Fruit fly (Drosophila melanogaster) whole organism, pupa: ENCODE measurements around the gene sad.

Experiments used
- CG10348 ChIP-seq: fragments of 200-800 bp; sonication (Bioruptor generic); IDR thresholded peaks from 2 replicates; pipeline ENCODE4 v1.3.6; 2022; ENCODE audit warnings: missing biosample characterization, missing genetic modification characterization
- CG12605 ChIP-seq: fragments of 200-800 bp; sonication (Bioruptor generic); IDR thresholded peaks from 2 replicates; pipeline ENCODE4 v1.3.6; 2022; ENCODE audit warnings: missing biosample characterization, missing genetic modification characterization
- CG13204 ChIP-seq: fragments of 200-800 bp; sonication (Bioruptor generic); optimal IDR thresholded peaks from 2 replicates; lab custom pipeline; 2018; ENCODE audit warnings: missing biosample characterization, mild to moderate bottlenecking, missing genetic modification characterization, moderate library complexity
- CG14655 ChIP-seq: fragments of 200-800 bp; sonication (Bioruptor generic); optimal IDR thresholded peaks from 3 replicates; lab custom pipeline; 2017; ENCODE audit warnings: mild to moderate bottlenecking, missing biosample characterization, missing genetic modification reagents, missing genetic modification characterization
- CG15710 ChIP-seq: fragments of 200-800 bp; sonication (Bioruptor generic); optimal IDR thresholded peaks from 2 replicates; lab custom pipeline; 2018; ENCODE audit warnings: missing biosample characterization, mild to moderate bottlenecking, missing genetic modification characterization, moderate library complexity
- CG17806 ChIP-seq: fragments of 200-800 bp; sonication (Bioruptor generic); optimal IDR thresholded peaks from 2 replicates; lab custom pipeline; 2018; ENCODE audit warnings: missing biosample characterization, mild to moderate bottlenecking, missing genetic modification characterization, moderate library complexity
- CG32121 ChIP-seq: fragments of 200-800 bp; sonication (Bioruptor generic); IDR thresholded peaks from 2 replicates; pipeline ENCODE4 v1.3.6; 2022; ENCODE audit warnings: missing biosample characterization, missing genetic modification characterization
- CG34367 ChIP-seq: fragments of 200-800 bp; sonication (Bioruptor generic); optimal IDR thresholded peaks from 2 replicates; lab custom pipeline; 2018; ENCODE audit warnings: missing biosample characterization, mild to moderate bottlenecking, missing genetic modification characterization
- CG4496 ChIP-seq: fragments of 200-800 bp; sonication (Bioruptor generic); IDR thresholded peaks from 3 replicates; pipeline ENCODE4 v1.3.6; 2022; ENCODE audit warnings: missing biosample characterization, missing genetic modification characterization
- CG8159 ChIP-seq: fragments of 200-800 bp; sonication (Bioruptor generic); optimal IDR thresholded peaks from 3 replicates; lab custom pipeline; 2018; ENCODE audit warnings: missing biosample characterization, mild to moderate bottlenecking, missing genetic modification characterization, moderate library complexity
- CG8301 ChIP-seq: fragments of 200-800 bp; sonication (Bioruptor generic); optimal IDR thresholded peaks from 2 replicates; lab custom pipeline; 2018; ENCODE audit warnings: missing biosample characterization, mild to moderate bottlenecking, missing genetic modification characterization
- CG9948 ChIP-seq: fragments of 200-800 bp; sonication (Bioruptor generic); optimal IDR thresholded peaks from 2 replicates; lab custom pipeline; 2018; ENCODE audit warnings: missing biosample characterization, mild to moderate bottlenecking, missing genetic modification characterization, moderate library complexity
- D1 ChIP-seq: fragments of 200-800 bp; sonication (Bioruptor generic); optimal IDR thresholded peaks from 2 replicates; lab custom pipeline; 2018; ENCODE audit warnings: missing biosample characterization, mild to moderate bottlenecking, missing genetic modification characterization, moderate library complexity
- EcR ChIP-seq: fragments of 200-800 bp; sonication (Bioruptor generic); optimal IDR thresholded peaks from 3 replicates; lab custom pipeline; 2019; ENCODE audit warnings: missing biosample characterization, missing genetic modification characterization, mild to moderate bottlenecking, moderate library complexity, missing genetic modification reagents
- Ets98B ChIP-seq: fragments of 200-800 bp; sonication (Bioruptor generic); IDR thresholded peaks from 2 replicates; pipeline ENCODE4 v1.3.6; 2022; ENCODE audit warnings: missing biosample characterization, missing genetic modification characterization
- Pif1A ChIP-seq: fragments of 200-800 bp; sonication (Bioruptor generic); optimal IDR thresholded peaks from 3 replicates; lab custom pipeline; 2016; ENCODE audit warnings: missing biosample characterization, missing genetic modification characterization
- Pif1B ChIP-seq: fragments of 200-800 bp; sonication (Bioruptor generic); optimal IDR thresholded peaks from 3 replicates; lab custom pipeline; 2016; ENCODE audit warnings: missing biosample characterization, missing genetic modification characterization
- Snoo ChIP-seq: fragments of 200-800 bp; sonication (Bioruptor generic); optimal IDR thresholded peaks from 3 replicates; lab custom pipeline; 2017; ENCODE audit warnings: missing biosample characterization, mild to moderate bottlenecking, missing genetic modification characterization, inconsistent platforms
- fd96Ca ChIP-seq: fragments of 200-800 bp; sonication (Bioruptor generic); IDR thresholded peaks from 3 replicates; pipeline ENCODE4 v1.3.6; 2022; ENCODE audit warnings: missing biosample characterization, missing genetic modification characterization
- gl ChIP-seq: fragments of 200-800 bp; sonication (Bioruptor generic); optimal IDR thresholded peaks from 2 replicates; lab custom pipeline; 2018; ENCODE audit warnings: missing biosample characterization, mild to moderate bottlenecking, missing genetic modification characterization
- rn ChIP-seq: fragments of 200-800 bp; sonication (Bioruptor generic); IDR thresholded peaks from 2 replicates; pipeline ENCODE4 v1.3.6; 2022; ENCODE audit warnings: missing biosample characterization, missing genetic modification characterization

sad gene

dm6 chr3R:11869675-11870074 lies 7.4 kb upstream of the sad start:
- TF ChIP-seq fd96Ca (GFP tag; lab: Robert Waterston, UW) (0 out of 3 replicates have a peak, but pooled peaks have one; percentile 41), Pif1A (GFP tag; lab: Kevin White, UChicago) (no peak), CG9948 (tag; lab: Kevin White, UChicago) (peak; percentile 42), CG13204 (GFP tag; lab: Kevin White, UChicago) (no peak), CG8159 (tag; lab: Kevin White, UChicago) (peak; percentile 62), CG32121 (GFP tag; lab: Robert Waterston, UW) (peak; percentile 40; the same call in 1 of the 2 replicates), CG17806 (tag; lab: Kevin White, UChicago) (peak; percentile 51), Snoo (peak; percentile 4), EcR (GFP tag; lab: Kevin White, UChicago) (no peak), CG4496 (peak; percentile 34; the same call in 2 of the 3 replicates), CG8301 (tag; lab: Kevin White, UChicago) (peak; percentile 45), D1 (tag; lab: Kevin White, UChicago) (peak; percentile 63), Ets98B (GFP tag; lab: Robert Waterston, UW) (peak; percentile 50), CG34367 (tag; lab: Kevin White, UChicago) (no peak), CG14655 (GFP tag; lab: Kevin White, UChicago) (peak; percentile 75)
- TF ChIP-seq, all 21 proteins: peak for 11

dm6 chr3R:11870135-11870534 lies 6.9 kb upstream of the sad start:
- TF ChIP-seq rn (GFP tag; lab: Robert Waterston, UW): no peak
- TF ChIP-seq CG4496: no peak
- no peak for TF ChIP-seq gl (tag; lab: Kevin White, UChicago)
- TF ChIP-seq CG12605: no peak
- TF ChIP-seq Pif1B (GFP tag; lab: Kevin White, UChicago): no peak
- TF ChIP-seq CG13204 (GFP tag; lab: Kevin White, UChicago): no peak
- TF ChIP-seq fd96Ca (GFP tag; lab: Robert Waterston, UW): no peak
- TF ChIP-seq CG14655 (GFP tag; lab: Kevin White, UChicago): no peak
- TF ChIP-seq D1 (tag; lab: Kevin White, UChicago): no peak
- TF ChIP-seq CG15710 (tag; lab: Kevin White, UChicago): no peak
- TF ChIP-seq CG8159 (tag; lab: Kevin White, UChicago): no peak
- TF ChIP-seq CG10348: no peak
- no peak for TF ChIP-seq CG32121 (GFP tag; lab: Robert Waterston, UW)
- TF ChIP-seq Snoo: no peak
- TF ChIP-seq Pif1A (GFP tag; lab: Kevin White, UChicago): no peak
- no peak for TF ChIP-seq Ets98B (GFP tag; lab: Robert Waterston, UW)
- no peak for TF ChIP-seq CG17806 (tag; lab: Kevin White, UChicago)

dm6 chr3R:11872692-11873091 lies 4.3 kb upstream of the sad start:
- peak; percentile 69 for TF ChIP-seq Snoo
- no peak for TF ChIP-seq CG8301 (tag; lab: Kevin White, UChicago)
- peak; percentile 38 for TF ChIP-seq Pif1A (GFP tag; lab: Kevin White, UChicago)
- no peak for TF ChIP-seq EcR (GFP tag; lab: Kevin White, UChicago)
- no peak for TF ChIP-seq CG32121 (GFP tag; lab: Robert Waterston, UW)
- TF ChIP-seq CG14655 (GFP tag; lab: Kevin White, UChicago): no peak
- TF ChIP-seq Ets98B (GFP tag; lab: Robert Waterston, UW): peak; percentile 11; the same call in 1 of the 2 replicates
- TF ChIP-seq CG15710 (tag; lab: Kevin White, UChicago): peak; percentile 39
- peak; percentile 34 for TF ChIP-seq Pif1B (GFP tag; lab: Kevin White, UChicago)
- no peak for TF ChIP-seq CG10348
- TF ChIP-seq CG8159 (tag; lab: Kevin White, UChicago): peak; percentile 40
- no peak for TF ChIP-seq fd96Ca (GFP tag; lab: Robert Waterston, UW)
- peak; percentile 30; the same call in 1 of the 3 replicates for TF ChIP-seq CG4496
- TF ChIP-seq CG17806 (tag; lab: Kevin White, UChicago): peak; percentile 33
- no peak for TF ChIP-seq CG9948 (tag; lab: Kevin White, UChicago)
- TF ChIP-seq CG12605: no peak
- no peak for TF ChIP-seq rn (GFP tag; lab: Robert Waterston, UW)
- no peak for TF ChIP-seq CG34367 (tag; lab: Kevin White, UChicago)
- no peak for TF ChIP-seq CG13204 (GFP tag; lab: Kevin White, UChicago)
- TF ChIP-seq, all 21 proteins: peak for 8

dm6 chr3R:11876750-11877149 lies 285 bp upstream of the sad start:
- TF ChIP-seq CG13204 (GFP tag; lab: Kevin White, UChicago): no peak
- no peak for TF ChIP-seq Snoo
- TF ChIP-seq CG4496: no peak
- no peak for TF ChIP-seq Pif1A (GFP tag; lab: Kevin White, UChicago)
- TF ChIP-seq CG8301 (tag; lab: Kevin White, UChicago): no peak
- no peak for TF ChIP-seq CG34367 (tag; lab: Kevin White, UChicago)
- no peak for TF ChIP-seq gl (tag; lab: Kevin White, UChicago)
- TF ChIP-seq rn (GFP tag; lab: Robert Waterston, UW): no peak
- TF ChIP-seq CG32121 (GFP tag; lab: Robert Waterston, UW): no peak
- no peak for TF ChIP-seq CG15710 (tag; lab: Kevin White, UChicago)
- TF ChIP-seq Ets98B (GFP tag; lab: Robert Waterston, UW): no peak
- no peak for TF ChIP-seq CG9948 (tag; lab: Kevin White, UChicago)
- no peak for TF ChIP-seq CG17806 (tag; lab: Kevin White, UChicago)
- TF ChIP-seq CG12605: no peak
- TF ChIP-seq D1 (tag; lab: Kevin White, UChicago): no peak
- no peak for TF ChIP-seq EcR (GFP tag; lab: Kevin White, UChicago)
- TF ChIP-seq CG8159 (tag; lab: Kevin White, UChicago): no peak
- TF ChIP-seq, all 21 proteins: peak for 0

- TF ChIP-seq Snoo (peak; percentile 54), rn (GFP tag; lab: Robert Waterston, UW) (no peak), CG9948 (tag; lab: Kevin White, UChicago) (peak; percentile 60), CG10348 (0 out of 2 replicates have a peak, but pooled peaks have one; percentile 14), CG8159 (tag; lab: Kevin White, UChicago) (peak; percentile 69), Pif1B (GFP tag; lab: Kevin White, UChicago) (no peak), CG17806 (tag; lab: Kevin White, UChicago) (peak; percentile 69), EcR (GFP tag; lab: Kevin White, UChicago) (no peak), CG15710 (tag; lab: Kevin White, UChicago) (peak; percentile 73), Ets98B (GFP tag; lab: Robert Waterston, UW) (peak; percentile 54), CG34367 (tag; lab: Kevin White, UChicago) (peak; percentile 34), CG4496 (peak; percentile 80), gl (tag; lab: Kevin White, UChicago) (no peak), CG13204 (GFP tag; lab: Kevin White, UChicago) (no peak), CG32121 (GFP tag; lab: Robert Waterston, UW) (peak; percentile 59; the same call in 1 of the 2 replicates), CG12605 (peak; percentile 60), fd96Ca (GFP tag; lab: Robert Waterston, UW) (0 out of 3 replicates have a peak, but pooled peaks have one; percentile 32), CG8301 (tag; lab: Kevin White, UChicago) (peak; percentile 53)
Observed at dm6 chr3R:11882506-11882953, 5.5 kb downstream of the sad start, which contains the start of the genes CG6962 and CG31368. Gene CG6962, minus strand, starts transcription at chr3R:11882534. Gene CG31368, plus strand, starts transcription at chr3R:11882790.
